Worm (Caenorhabditis elegans): ENCODE results near the gene C40C9.3.

C40C9.3 gene

DNA sequence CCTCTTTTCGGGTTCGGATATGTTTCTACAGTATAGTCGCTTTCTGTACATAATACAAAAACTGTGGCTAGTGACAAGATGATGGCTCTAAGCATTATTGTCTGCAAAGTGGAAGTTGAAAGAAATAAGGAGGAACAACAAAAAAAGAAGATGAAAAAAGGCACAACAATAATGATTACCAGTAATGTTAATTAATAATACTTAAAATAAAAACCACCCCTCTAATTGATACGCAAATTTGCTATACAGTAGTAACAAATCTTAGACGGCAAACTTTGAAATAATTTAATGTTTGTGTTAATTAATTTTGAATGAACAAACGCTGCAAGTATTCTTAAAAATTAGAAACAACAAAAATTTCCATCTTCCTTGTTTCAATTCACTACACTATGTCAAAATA is 25.8 kb upstream of the C40C9.3 start, which contains the start of gene Y12A6A.1:
TSS of gene Y12A6A.1 (minus strand) at position 101 of the 400 bp plus-strand sequence.
- no peak for TF ChIP-seq hlh-12 (tag; optimal IDR thresholded peaks at IDR 0.05)
- TF ChIP-seq madf-6 (GFP tag; IDR thresholded peaks at IDR 0.05): no peak
- TF ChIP-seq snpc-4 (GFP tag; optimal IDR thresholded peaks at IDR 0.05): no peak
- TF ChIP-seq snpc-4 (tag; optimal IDR thresholded peaks at IDR 0.05): no peak
- TF ChIP-seq atf-7 (tag; optimal IDR thresholded peaks at IDR 0.05): no peak
- no peak for TF ChIP-seq nhr-120 (GFP tag; IDR thresholded peaks at IDR 0.05)
- no peak for TF ChIP-seq dox-1 (GFP tag; IDR thresholded peaks at IDR 0.05)
- no peak for TF ChIP-seq aptf-2 (GFP tag; conservative IDR thresholded peaks at IDR 0.05)
- no peak for TF ChIP-seq athp-1 (tag; optimal IDR thresholded peaks at IDR 0.05)

DNA sequence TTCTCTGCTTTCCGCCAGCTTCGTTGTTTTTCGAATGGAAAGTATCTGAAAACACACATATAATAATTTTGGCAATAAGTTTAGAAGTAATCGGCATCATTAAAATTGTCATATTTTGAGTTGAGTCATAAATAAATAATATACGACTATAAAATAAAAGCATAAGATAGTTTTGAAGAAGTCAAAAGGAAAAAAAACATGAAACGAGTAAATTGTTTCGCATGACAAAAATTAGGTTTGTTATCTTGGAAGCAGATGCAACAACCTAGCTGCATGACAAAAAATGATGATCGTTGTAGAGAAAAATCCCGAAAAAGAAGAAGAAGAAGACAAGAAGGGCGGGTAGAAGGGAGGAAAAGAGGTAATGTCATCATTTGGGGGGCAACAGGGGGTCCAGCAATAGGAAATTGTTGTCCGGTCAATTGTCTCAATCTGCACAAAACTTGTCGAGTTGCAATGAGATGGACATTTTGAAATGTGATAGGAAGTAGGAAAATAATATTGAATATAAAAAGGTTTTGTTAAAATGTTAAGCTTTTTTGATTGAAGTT is 16.2 kb upstream of the C40C9.3 start, which contains the start of gene nlg-1:
TSS of gene nlg-1 (minus strand) at position 51 of the 551 bp plus-strand sequence.
- no peak for TF ChIP-seq tlf-1 (GFP tag; optimal IDR thresholded peaks at IDR 0.05)
- no peak for TF ChIP-seq D2030.7 (GFP tag; IDR thresholded peaks at IDR 0.05)
- no peak for TF ChIP-seq rcor-1 (GFP tag; IDR thresholded peaks at IDR 0.05)
- no peak for TF ChIP-seq B0336.3 (GFP tag; IDR thresholded peaks at IDR 0.05)
- no peak for TF ChIP-seq B0261.1 (tag; optimal IDR thresholded peaks at IDR 0.05)
- no peak for TF ChIP-seq ceh-79 (tag; optimal IDR thresholded peaks at IDR 0.05)
- TF ChIP-seq unc-62 (GFP tag; optimal IDR thresholded peaks at IDR 0.05): no peak
- TF ChIP-seq mxl-1 (tag; optimal IDR thresholded peaks at IDR 0.05): no peak
- no peak for TF ChIP-seq hmg-1.2 (GFP tag; IDR thresholded peaks at IDR 0.05)
- TF ChIP-seq Y67H2A.10 (GFP tag; conservative IDR thresholded peaks at IDR 0.05): no peak
- no peak for TF ChIP-seq F52B5.7 (tag; optimal IDR thresholded peaks at IDR 0.05)
- TF ChIP-seq lin-40 (tag; optimal IDR thresholded peaks at IDR 0.05): no peak
- no peak for TF ChIP-seq Y53F4B.3 (GFP tag; IDR thresholded peaks at IDR 0.05)
- TF ChIP-seq ets-4 (GFP tag; optimal IDR thresholded peaks at IDR 0.05): no peak
- TF ChIP-seq efl-1 (GFP tag; optimal IDR thresholded peaks at IDR 0.05): no peak
- TF ChIP-seq F37B4.10 (GFP tag; IDR thresholded peaks at IDR 0.05): no peak
- TF ChIP-seq bed-2 (GFP tag; IDR thresholded peaks at IDR 0.05): no peak

DNA sequence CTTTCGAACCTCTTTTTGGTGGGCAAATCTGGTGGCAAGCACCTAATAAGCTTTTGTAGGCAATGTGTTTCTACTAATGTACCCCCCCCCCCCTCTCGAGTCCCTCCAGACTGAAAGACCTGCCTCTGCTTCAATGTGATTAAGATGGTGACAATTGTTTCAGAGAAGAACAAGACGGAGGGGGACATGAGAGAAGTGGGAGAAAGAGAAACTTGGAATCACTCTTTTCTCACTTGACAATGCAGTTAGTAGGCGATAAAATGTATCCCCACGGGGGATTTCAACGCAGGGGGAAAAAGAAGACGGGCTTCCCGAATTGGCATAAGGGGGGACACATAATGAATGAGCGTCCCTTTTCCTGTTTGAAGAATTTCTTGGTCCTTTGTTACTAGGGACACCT is 15.2 kb upstream of the C40C9.3 start:
- TF ChIP-seq hsf-1 (GFP tag; IDR thresholded peaks at IDR 0.05) (0 out of 2 replicates have a peak, but pooled peaks have one; percentile 34), aptf-2 (GFP tag; conservative IDR thresholded peaks at IDR 0.05) (0 out of 2 replicates have a peak, but pooled peaks have one; percentile 20), lsl-1 (GFP tag; optimal IDR thresholded peaks at IDR 0.05) (no peak)

DNA sequence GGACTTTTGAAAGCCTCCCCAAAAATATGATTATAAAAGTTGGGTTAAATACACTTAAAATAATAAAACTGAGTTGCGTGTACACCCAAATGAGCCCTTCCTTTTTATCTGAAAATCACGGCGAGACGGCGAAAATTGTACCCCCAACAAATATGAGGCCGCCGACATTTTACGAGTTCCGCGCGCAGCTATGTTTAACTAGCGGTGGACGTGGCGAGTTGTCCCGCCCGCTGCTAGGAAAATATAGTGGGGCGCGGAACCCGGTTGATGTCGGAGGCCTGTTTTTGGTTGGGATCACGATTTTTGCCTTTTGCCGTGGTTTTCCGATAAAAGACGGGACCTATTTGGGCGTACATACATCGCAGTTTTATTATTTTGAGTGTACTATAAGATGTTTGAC is 14.4 kb upstream of the C40C9.3 start:
- peak; percentile 13; the same call in 1 of the 2 replicates for TF ChIP-seq hmg-1.2 (GFP tag; IDR thresholded peaks at IDR 0.05)
- no peak for TF ChIP-seq F57C9.4 (tag; optimal IDR thresholded peaks at IDR 0.05)
- no peak for TF ChIP-seq snpc-4 (GFP tag; optimal IDR thresholded peaks at IDR 0.05)
- TF ChIP-seq snpc-4 (tag; optimal IDR thresholded peaks at IDR 0.05): peak in 2 of 4 experiments; percentile 82 to 88

DNA sequence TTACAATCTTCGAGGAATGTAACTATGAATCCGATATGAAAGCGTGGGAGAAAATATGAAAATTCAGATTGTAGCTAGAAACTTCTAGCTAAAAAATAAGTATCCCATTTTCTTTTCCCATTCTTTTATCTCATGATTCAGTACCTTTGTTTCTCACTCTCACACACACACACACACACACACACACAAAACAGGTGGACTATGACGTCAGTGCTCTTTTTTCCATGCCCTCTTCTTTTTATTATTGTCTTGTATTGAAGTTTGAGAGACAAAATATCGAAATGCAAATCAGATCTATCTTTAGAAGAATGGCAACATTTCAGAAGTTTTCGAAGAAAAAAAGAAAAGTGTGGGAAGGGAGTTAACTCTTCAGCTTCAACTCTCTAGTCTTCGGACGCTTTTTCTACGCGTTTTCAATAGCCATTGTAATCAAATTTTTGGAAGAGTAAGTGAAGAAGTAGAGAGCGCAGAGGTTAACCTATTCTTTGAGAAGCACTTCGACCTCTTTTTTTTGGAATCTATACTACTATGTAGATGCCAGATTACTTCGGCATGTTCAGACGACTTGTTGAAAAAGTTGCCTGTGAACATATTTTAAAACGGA is 13.4 kb upstream of the C40C9.3 start:
- TF ChIP-seq chd-7 (tag; optimal IDR thresholded peaks at IDR 0.05): no peak
- no peak for TF ChIP-seq snpc-4 (GFP tag; optimal IDR thresholded peaks at IDR 0.05)
- no peak for TF ChIP-seq snpc-4 (tag; optimal IDR thresholded peaks at IDR 0.05)
- no peak for TF ChIP-seq mcd-1 (GFP tag; IDR thresholded peaks at IDR 0.05)
- no peak for TF ChIP-seq F37B4.10 (GFP tag; IDR thresholded peaks at IDR 0.05)
- TF ChIP-seq C06A6.2 (GFP tag; conservative IDR thresholded peaks at IDR 0.05): no peak
- TF ChIP-seq rpc-1 (optimal IDR thresholded peaks at IDR 0.05): no peak
- no peak for TF ChIP-seq rpc-1 (tag; optimal IDR thresholded peaks at IDR 0.05)

Measured in whole organism, young adult.